Worm (Caenorhabditis elegans): Measurements from ENCODE around the gene dao-6.

DNA sequence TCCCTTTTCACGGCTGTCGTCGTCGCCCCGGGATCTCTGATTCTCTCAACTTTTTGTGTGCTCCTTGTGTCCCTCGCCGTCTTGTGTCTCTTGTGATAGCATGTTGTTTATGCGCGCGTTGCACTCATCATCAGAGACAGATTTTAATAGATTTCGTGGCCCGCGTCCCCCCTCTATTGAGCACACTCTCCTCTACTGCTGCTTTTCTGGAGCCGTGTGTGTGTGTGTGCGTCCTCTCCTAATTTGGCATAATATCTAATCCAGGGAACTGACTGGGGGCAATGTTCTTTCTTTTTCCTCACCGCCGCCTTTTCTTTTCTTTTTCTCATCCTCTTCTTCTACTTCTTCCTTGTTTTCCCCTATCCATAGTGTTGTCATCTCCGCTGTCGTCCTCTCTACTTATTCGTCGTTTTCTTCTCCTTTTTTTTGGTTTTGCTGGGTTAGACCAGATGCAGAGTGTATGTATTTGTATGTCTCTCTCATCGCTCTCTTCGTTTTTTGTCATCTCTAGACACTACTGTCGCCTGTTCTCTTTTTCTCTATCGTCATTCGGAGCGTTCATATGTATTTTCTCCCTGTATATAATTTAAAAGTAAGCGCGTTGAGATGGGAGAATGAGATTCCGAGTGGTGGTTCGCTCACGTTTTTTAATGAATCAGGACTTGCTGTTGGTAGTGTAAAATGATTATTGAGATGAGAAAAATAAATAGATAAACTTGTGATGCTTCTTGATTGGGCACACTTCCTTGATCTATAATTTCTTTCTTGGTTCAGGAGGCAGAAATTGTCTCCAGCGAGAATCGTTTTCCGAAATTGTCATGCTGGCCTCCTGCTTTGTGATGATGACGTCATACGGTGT, 32.0 kb downstream of the dao-6 start:
- no peak for TF ChIP-seq ceh-16 (tag; optimal IDR thresholded peaks at IDR 0.05)
- peak; percentile 23 for TF ChIP-seq nfya-1 (tag; optimal IDR thresholded peaks at IDR 0.05; ENCODE audit: insufficient read depth)
- no peak for TF ChIP-seq fos-1 (tag; optimal IDR thresholded peaks at IDR 0.05)
